Fruit fly (Drosophila melanogaster) whole organism, embryonic: ENCODE data around the gene Cyp4ac2.

Experiments used
- BtbVII ChIP-seq: fragments of 200-800 bp; sonication (Bioruptor generic); optimal IDR thresholded peaks from 3 replicates; lab custom pipeline; 2017; ENCODE audit warnings: missing biosample characterization, mild to moderate bottlenecking, missing genetic modification characterization
- CG10462 ChIP-seq: fragments of 200-800 bp; sonication (Bioruptor generic); optimal IDR thresholded peaks from 2 replicates; lab custom pipeline; 2016; ENCODE audit warnings: missing biosample characterization, missing genetic modification characterization
- CG10959 ChIP-seq: fragments of 200-800 bp; sonication (Bioruptor generic); IDR thresholded peaks from 2 replicates; pipeline ENCODE4 v1.3.6; 2022; ENCODE audit warnings: missing biosample characterization, missing genetic modification characterization
- CG11085 ChIP-seq: fragments of 200-800 bp; sonication (Bioruptor generic); IDR thresholded peaks from 2 replicates; pipeline ENCODE4 v1.3.6; 2022; ENCODE audit warnings: missing biosample characterization, missing genetic modification characterization
- CG12071 ChIP-seq: fragments of 200-800 bp; sonication (Bioruptor generic); optimal IDR thresholded peaks from 3 replicates; lab custom pipeline; 2018; ENCODE audit warnings: missing biosample characterization, mild to moderate bottlenecking, missing genetic modification characterization
- CG12299 ChIP-seq: fragments of 200-800 bp; sonication (Bioruptor generic); optimal IDR thresholded peaks from 2 replicates; lab custom pipeline; 2018; ENCODE audit warnings: missing biosample characterization, mild to moderate bottlenecking, missing genetic modification characterization
- CG14014 ChIP-seq: fragments of 200-800 bp; sonication (Bioruptor generic); IDR thresholded peaks from 2 replicates; pipeline ENCODE4 v1.3.6; 2022; ENCODE audit warnings: missing biosample characterization, missing genetic modification characterization
- CG15073 ChIP-seq: fragments of 200-800 bp; sonication (Bioruptor generic); optimal IDR thresholded peaks from 2 replicates; lab custom pipeline; 2016; ENCODE audit warnings: missing biosample characterization, missing genetic modification characterization
- CG17186 ChIP-seq: fragments of 200-800 bp; sonication (Bioruptor generic); optimal IDR thresholded peaks from 3 replicates; lab custom pipeline; 2017; ENCODE audit warnings: missing biosample characterization, missing genetic modification reagents, missing genetic modification characterization
- CG17359 ChIP-seq: fragments of 200-800 bp; sonication (Bioruptor generic); optimal IDR thresholded peaks from 3 replicates; lab custom pipeline; 2018; ENCODE audit warnings: missing biosample characterization, mild to moderate bottlenecking, missing genetic modification characterization, moderate library complexity
- CG17829 ChIP-seq: fragments of 200-800 bp; optimal IDR thresholded peaks from 2 replicates; lab custom pipeline; 2019; ENCODE audit warnings: missing biosample characterization, mild to moderate bottlenecking, missing genetic modification characterization, moderate library complexity
- CG18476 ChIP-seq: fragments of 200-800 bp; sonication (Bioruptor generic); optimal IDR thresholded peaks from 2 replicates; lab custom pipeline; 2016; ENCODE audit warnings: missing biosample characterization, mild to moderate bottlenecking, missing genetic modification characterization
- CG2678 ChIP-seq: fragments of 200-800 bp; sonication (Bioruptor generic); optimal IDR thresholded peaks from 3 replicates; lab custom pipeline; 2019; ENCODE audit warnings: missing biosample characterization, mild to moderate bottlenecking, missing genetic modification characterization, moderate library complexity
- CG31441 ChIP-seq: fragments of 200-800 bp; sonication (Bioruptor generic); IDR thresholded peaks from 2 replicates; pipeline ENCODE4 v1.3.6; 2022; ENCODE audit warnings: missing biosample characterization, missing genetic modification characterization
- CG3163 ChIP-seq: fragments of 200-800 bp; sonication (Bioruptor generic); optimal IDR thresholded peaks from 3 replicates; lab custom pipeline; 2016; ENCODE audit warnings: missing biosample characterization, missing genetic modification characterization
- CG34224 ChIP-seq: fragments of 200-800 bp; sonication (Bioruptor generic); IDR thresholded peaks from 3 replicates; pipeline ENCODE4 v1.3.6; 2022; ENCODE audit warnings: missing biosample characterization, missing genetic modification characterization; ENCODE audit not compliant: partially characterized antibody
- CG43689 ChIP-seq: fragments of 200-800 bp; sonication (Bioruptor generic); IDR thresholded peaks from 2 replicates; pipeline ENCODE4 v1.3.6; 2022; ENCODE audit warnings: missing biosample characterization, missing genetic modification characterization
- CG7745 ChIP-seq: fragments of 200-800 bp; sonication (Bioruptor generic); optimal IDR thresholded peaks from 2 replicates; lab custom pipeline; 2018; ENCODE audit warnings: missing biosample characterization, mild to moderate bottlenecking, missing genetic modification characterization, moderate library complexity
- CG8281 ChIP-seq: fragments of 200-800 bp; sonication (Bioruptor generic); optimal IDR thresholded peaks from 2 replicates; lab custom pipeline; 2018; ENCODE audit warnings: missing biosample characterization, mild to moderate bottlenecking, missing genetic modification characterization, moderate library complexity
- CG8388 ChIP-seq: fragments of 200-800 bp; sonication (Bioruptor generic); optimal IDR thresholded peaks from 2 replicates; lab custom pipeline; 2019; ENCODE audit warnings: missing biosample characterization, mild to moderate bottlenecking, missing genetic modification characterization, moderate library complexity
- CG9215 ChIP-seq: fragments of 200-800 bp; sonication (Bioruptor generic); IDR thresholded peaks from 2 replicates; pipeline ENCODE4 v1.3.6; 2022; ENCODE audit warnings: missing biosample characterization, missing genetic modification characterization
- CG9876 ChIP-seq: fragments of 200-800 bp; sonication (Bioruptor generic); optimal IDR thresholded peaks from 2 replicates; lab custom pipeline; 2016; ENCODE audit warnings: missing biosample characterization, missing genetic modification characterization
- Camta ChIP-seq: fragments of 200-800 bp; sonication (Bioruptor generic); optimal IDR thresholded peaks from 2 replicates; lab custom pipeline; 2016; ENCODE audit warnings: missing biosample characterization, missing genetic modification characterization
- Dad ChIP-seq: fragments of 200-800 bp; sonication (Bioruptor generic); optimal IDR thresholded peaks from 3 replicates; lab custom pipeline; 2016; ENCODE audit warnings: missing biosample characterization, missing genetic modification characterization
- Dek ChIP-seq: fragments of 200-800 bp; sonication (Bioruptor generic); optimal IDR thresholded peaks from 3 replicates; lab custom pipeline; 2019; ENCODE audit warnings: missing biosample characterization, mild to moderate bottlenecking, missing genetic modification characterization, moderate library complexity
- Dip3 ChIP-seq: fragments of 200-800 bp; sonication (Bioruptor generic); optimal IDR thresholded peaks from 3 replicates; lab custom pipeline; 2016; ENCODE audit warnings: missing biosample characterization, missing genetic modification characterization
- Ets65A ChIP-seq: fragments of 200-800 bp; sonication (Bioruptor generic); peaks from one replicate; lab custom pipeline; 2016; ENCODE audit warnings: missing biosample characterization, missing genetic modification characterization
- Ets97D ChIP-seq: fragments of 200-800 bp; sonication (Bioruptor generic); optimal IDR thresholded peaks from 3 replicates; lab custom pipeline; 2016; ENCODE audit warnings: missing biosample characterization, missing genetic modification characterization
- Hand ChIP-seq: fragments of 200-800 bp; sonication (Bioruptor generic); optimal IDR thresholded peaks from 2 replicates; lab custom pipeline; 2017; ENCODE audit warnings: mild to moderate bottlenecking, missing biosample characterization, missing genetic modification reagents, missing genetic modification characterization
- MTF-1 ChIP-seq: fragments of 200-800 bp; sonication (Bioruptor generic); optimal IDR thresholded peaks from 2 replicates; lab custom pipeline; 2018; ENCODE audit warnings: missing biosample characterization, mild to moderate bottlenecking, missing genetic modification characterization, borderline replicate concordance
- Med ChIP-seq: fragments of 200-800 bp; sonication (Bioruptor generic); peaks from one replicate; lab custom pipeline; 2016; ENCODE audit warnings: missing biosample characterization, missing genetic modification characterization, mild to moderate bottlenecking, inconsistent platforms, moderate library complexity
- Nf-YA ChIP-seq: fragments of 200-800 bp; sonication (Bioruptor generic); IDR thresholded peaks from 2 replicates; pipeline ENCODE4 v1.3.6; 2022; ENCODE audit warnings: missing biosample characterization, missing genetic modification characterization
- Oli ChIP-seq: fragments of 200-800 bp; sonication (Bioruptor generic); optimal IDR thresholded peaks from 2 replicates; lab custom pipeline; 2018; ENCODE audit warnings: missing biosample characterization, mild to moderate bottlenecking, missing genetic modification characterization, moderate library complexity
- PHDP ChIP-seq: fragments of 200-800 bp; sonication (Bioruptor generic); optimal IDR thresholded peaks from 3 replicates; lab custom pipeline; 2018; ENCODE audit warnings: missing biosample characterization, mild to moderate bottlenecking, missing genetic modification characterization, moderate library complexity
- az2 ChIP-seq: fragments of 200-800 bp; sonication (Bioruptor generic); optimal IDR thresholded peaks from 3 replicates; lab custom pipeline; 2016; ENCODE audit warnings: missing biosample characterization, missing genetic modification characterization
- chif ChIP-seq, 2 experiments: fragments of 200-800 bp; sonication (Bioruptor generic); optimal IDR thresholded peaks; 3 replicates each; lab custom pipeline; 2016; ENCODE audit warnings: missing biosample characterization in 2 of 2, missing genetic modification characterization in 2 of 2
- disco-r ChIP-seq: fragments of 200-800 bp; sonication (Bioruptor generic); optimal IDR thresholded peaks from 2 replicates; lab custom pipeline; 2016; ENCODE audit warnings: missing biosample characterization, missing genetic modification characterization
- ems ChIP-seq: fragments of 200-800 bp; sonication (Bioruptor generic); optimal IDR thresholded peaks from 3 replicates; lab custom pipeline; 2016; ENCODE audit warnings: missing biosample characterization, missing genetic modification characterization
- hbn ChIP-seq: fragments of 200-800 bp; sonication (Bioruptor generic); IDR thresholded peaks from 2 replicates; pipeline ENCODE4 v1.3.6; 2022; ENCODE audit warnings: missing biosample characterization, missing genetic modification characterization; ENCODE audit not compliant: partially characterized antibody
- jumu ChIP-seq: fragments of 200-800 bp; sonication (Bioruptor generic); optimal IDR thresholded peaks from 3 replicates; lab custom pipeline; 2016; ENCODE audit warnings: missing biosample characterization, missing genetic modification characterization
- kay ChIP-seq: fragments of 200-800 bp; sonication (Bioruptor generic); optimal IDR thresholded peaks from 2 replicates; lab custom pipeline; 2016; ENCODE audit warnings: missing biosample characterization, missing genetic modification characterization
- ken ChIP-seq: fragments of 200-800 bp; sonication (Bioruptor generic); IDR thresholded peaks from 3 replicates; pipeline ENCODE4 v1.3.6; 2022; ENCODE audit warnings: missing biosample characterization, missing genetic modification characterization
- nerfin-2 ChIP-seq: fragments of 200-800 bp; sonication (Bioruptor generic); IDR thresholded peaks from 2 replicates; pipeline ENCODE4 v1.3.6; 2022; ENCODE audit warnings: missing biosample characterization, missing genetic modification characterization; ENCODE audit not compliant: partially characterized antibody
- pho ChIP-seq: fragments of 200-800 bp; sonication (Bioruptor generic); optimal IDR thresholded peaks from 2 replicates; lab custom pipeline; 2016; ENCODE audit warnings: missing biosample characterization, missing genetic modification characterization
- phol ChIP-seq: fragments of 200-800 bp; sonication (Bioruptor generic); optimal IDR thresholded peaks from 3 replicates; lab custom pipeline; 2018; ENCODE audit warnings: missing biosample characterization, mild to moderate bottlenecking, missing genetic modification characterization, moderate library complexity
- prd ChIP-seq, 3 experiments: fragments of >200 bp in 2 of 3; fragments of 200-800 bp in 1 of 3; sonication (Bioruptor generic) in 1 of 3; optimal IDR thresholded peaks in 2 of 3; IDR thresholded peaks in 1 of 3; 2 replicates in 2 of 3; 3 replicates in 1 of 3; pipeline versions ENCODE4 v1.3.6 to Lab custom; 2017 to 2022; ENCODE audit warnings: missing biosample characterization in 1 of 3, missing genetic modification characterization in 1 of 3
- sens-2 ChIP-seq: fragments of 200-800 bp; sonication (Bioruptor generic); IDR thresholded peaks from 2 replicates; pipeline ENCODE4 v1.3.6; 2022; ENCODE audit warnings: missing biosample characterization, missing genetic modification characterization
- sob ChIP-seq: fragments of 200-800 bp; sonication (Bioruptor generic); IDR thresholded peaks from 2 replicates; pipeline ENCODE4 v1.3.6; 2022; ENCODE audit warnings: missing biosample characterization, missing genetic modification characterization
- trem ChIP-seq: fragments of 200-800 bp; optimal IDR thresholded peaks from 3 replicates; lab custom pipeline; 2019; ENCODE audit warnings: missing biosample characterization, mild to moderate bottlenecking, missing genetic modification characterization, moderate library complexity

Gene Cyp4ac2

DNA sequence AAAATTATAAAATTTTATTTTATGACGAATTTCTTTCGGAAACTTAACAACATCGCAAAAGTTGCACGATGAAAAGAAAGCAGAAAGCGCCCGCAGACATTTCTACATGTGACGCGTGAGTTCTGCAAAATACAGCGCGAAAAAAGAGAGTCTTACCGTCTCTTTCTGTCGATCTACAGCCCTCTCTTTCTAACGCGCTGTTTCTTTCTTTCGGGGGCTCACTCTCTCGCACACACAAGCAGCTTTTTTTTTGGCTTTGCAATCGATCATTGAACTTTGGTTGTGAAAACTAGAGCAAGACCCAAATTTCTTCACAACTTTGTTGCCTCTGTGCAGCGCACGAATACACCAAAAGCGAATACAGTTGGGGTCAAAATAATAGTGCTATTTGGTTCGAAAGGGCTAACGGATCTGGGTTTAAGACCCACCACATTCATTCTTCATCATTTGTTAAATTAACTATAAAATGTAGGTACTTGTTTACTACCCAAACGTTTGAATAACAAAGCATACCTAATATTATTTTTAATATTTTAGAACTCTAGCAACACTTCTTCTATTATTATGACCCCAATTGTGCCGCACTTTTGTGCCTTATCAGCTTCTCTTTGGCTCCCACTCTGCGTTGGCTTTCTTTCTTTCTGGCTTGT is 32.9 kb downstream of the Cyp4ac2 start (continued):
- TF ChIP-seq CG34224 (GFP tag; lab: Robert Waterston, UW) (no peak), trem (peak; percentile 82), disco-r (GFP tag; lab: Kevin White, UChicago) (peak; percentile 20), ken (peak; percentile 77), chif (GFP tag; optimal IDR thresholded peaks at IDR 0.05; lab: Kevin White, UChicago) (peak; percentile 63 to 67), CG18476 (GFP tag; lab: Kevin White, UChicago) (peak; percentile 46), Nf-YA (GFP tag; lab: Robert Waterston, UW) (no peak), hbn (GFP tag; lab: Robert Waterston, UW) (no peak), CG12299 (peak; percentile 73), CG7745 (tag; lab: Kevin White, UChicago) (peak; percentile 4), Med (GFP tag; lab: Kevin White, UChicago) (peak; percentile 88), nerfin-2 (GFP tag; lab: Robert Waterston, UW) (no peak), CG3163 (GFP tag; lab: Kevin White, UChicago) (no peak), CG12071 (peak; percentile 67), CG17829 (peak; percentile 87), CG14014 (peak; percentile 81), Dad (no peak), Ets65A (GFP tag; lab: Kevin White, UChicago) (peak; percentile 52), Camta (GFP tag; lab: Kevin White, UChicago) (peak; percentile 67), az2 (GFP tag; lab: Kevin White, UChicago) (peak; percentile 84), ems (peak; percentile 69), CG17359 (tag; lab: Kevin White, UChicago) (peak; percentile 87), phol (tag; lab: Kevin White, UChicago) (peak; percentile 89), MTF-1 (peak; percentile 9), PHDP (tag; lab: Kevin White, UChicago) (peak; percentile 95), CG15073 (no peak), CG10462 (GFP tag; lab: Kevin White, UChicago) (peak; percentile 70), CG9876 (no peak), CG8281 (peak; percentile 54), CG43689 (0 out of 2 replicates have a peak, but pooled peaks have one; percentile 35), kay (GFP tag; lab: Kevin White, UChicago) (peak; percentile 73), Dek (tag; lab: Kevin White, UChicago) (peak; percentile 82), CG2678 (tag; lab: Kevin White, UChicago) (peak; percentile 90), CG10959 (peak; percentile 50; the same call in 1 of the 2 replicates), Dip3 (peak; percentile 76), CG8388 (GFP tag; lab: Kevin White, UChicago) (peak; percentile 94), Oli (tag; lab: Kevin White, UChicago) (peak; percentile 95), CG31441 (GFP tag; lab: Robert Waterston, UW) (peak; percentile 90), pho (GFP tag; lab: Kevin White, UChicago) (no peak), prd (optimal IDR thresholded peaks at IDR 0.05; lab: Kevin White, UChicago) (no peak), prd (GFP tag; IDR thresholded peaks at IDR 0.05; lab: Robert Waterston, UW) (peak; percentile 75), sens-2 (GFP tag; lab: Robert Waterston, UW) (peak; percentile 75), jumu (GFP tag; lab: Kevin White, UChicago) (peak; percentile 43), BtbVII (GFP tag; lab: Kevin White, UChicago) (peak; percentile 56), CG11085 (GFP tag; lab: Robert Waterston, UW) (no peak), Hand (GFP tag; lab: Kevin White, UChicago) (peak; percentile 81), Ets97D (GFP tag; lab: Kevin White, UChicago) (no peak), CG9215 (GFP tag; lab: Robert Waterston, UW) (peak; percentile 20; the same call in 1 of the 2 replicates), CG17186 (GFP tag; lab: Kevin White, UChicago) (peak; percentile 28), sob (peak; percentile 71)
